Worm (Caenorhabditis elegans) whole organism, late embryonic: ENCODE data around the gene nhr-17.

Source experiments
- F13H6.1 ChIP-seq: sonication (generic microtip); optimal IDR thresholded peaks from 2 replicates; lab custom pipeline; 2016; ENCODE audit warnings: missing genetic modification characterization, missing compliant biosample characterization
- K02D7.2 ChIP-seq: sonication (generic microtip); optimal IDR thresholded peaks from 2 replicates; lab custom pipeline; 2017; ENCODE audit warnings: mild to moderate bottlenecking, missing genetic modification characterization, missing compliant biosample characterization
- T23F11.4 ChIP-seq: fragments of 200-800 bp; sonication (Bioruptor generic); optimal IDR thresholded peaks from 2 replicates; lab custom pipeline; 2018; ENCODE audit warnings: mild to moderate bottlenecking, missing genetic modification characterization, missing compliant biosample characterization
- Y22D7AL.16 ChIP-seq: sonication (generic microtip); optimal IDR thresholded peaks from 2 replicates; lab custom pipeline; 2016; ENCODE audit warnings: missing genetic modification characterization, missing compliant biosample characterization
- ahr-1 ChIP-seq: sonication (generic microtip); optimal IDR thresholded peaks from 2 replicates; lab custom pipeline; 2016; ENCODE audit warnings: missing genetic modification characterization, missing compliant biosample characterization
- ama-1 ChIP-seq: fragments of 150-350 bp; optimal IDR thresholded peaks from 2 replicates; lab custom pipeline; 2014
- ceh-14 ChIP-seq: sonication (generic microtip); optimal IDR thresholded peaks from 2 replicates; lab custom pipeline; 2016; ENCODE audit warnings: missing genotype, missing genetic modification characterization, missing compliant biosample characterization
- ceh-18 ChIP-seq: sonication (generic microtip); optimal IDR thresholded peaks from 2 replicates; lab custom pipeline; 2016; ENCODE audit warnings: missing genetic modification characterization, missing compliant biosample characterization
- ceh-19 ChIP-seq: fragments of 200-800 bp; sonication (Bioruptor generic); optimal IDR thresholded peaks from 2 replicates; lab custom pipeline; 2018; ENCODE audit warnings: mild to moderate bottlenecking, missing genetic modification characterization, missing compliant biosample characterization
- ceh-2 ChIP-seq: sonication (generic microtip); optimal IDR thresholded peaks from 2 replicates; lab custom pipeline; 2016; ENCODE audit warnings: missing genotype, missing genetic modification characterization, missing compliant biosample characterization
- ceh-22 ChIP-seq: sonication (generic microtip); optimal IDR thresholded peaks from 2 replicates; lab custom pipeline; 2017; ENCODE audit warnings: missing biosample characterization, missing genetic modification characterization
- ceh-24 ChIP-seq: sonication (generic microtip); optimal IDR thresholded peaks from 2 replicates; lab custom pipeline; 2016; ENCODE audit warnings: mild to moderate bottlenecking, missing genetic modification characterization, missing compliant biosample characterization
- ceh-30 ChIP-seq: fragments of 150-350 bp; optimal IDR thresholded peaks from 2 replicates; lab custom pipeline; 2014; ENCODE audit warnings: missing biosample characterization, missing genetic modification characterization
- ceh-31 ChIP-seq: sonication (generic microtip); optimal IDR thresholded peaks from 2 replicates; lab custom pipeline; 2016; ENCODE audit warnings: missing genetic modification characterization, missing compliant biosample characterization
- ceh-34 ChIP-seq: sonication (generic microtip); optimal IDR thresholded peaks from 2 replicates; lab custom pipeline; 2016; ENCODE audit warnings: mild to moderate bottlenecking, missing genetic modification characterization, missing compliant biosample characterization
- ceh-45 ChIP-seq: fragments of 200-800 bp; sonication (Bioruptor generic); IDR thresholded peaks from 2 replicates; pipeline ENCODE4 v1.3.6; 2022; ENCODE audit warnings: missing genetic modification reagents, missing genetic modification characterization, missing compliant biosample characterization
- ceh-48 ChIP-seq: sonication (generic microtip); optimal IDR thresholded peaks from 2 replicates; lab custom pipeline; 2016; ENCODE audit warnings: missing genetic modification characterization, inconsistent platforms, missing compliant biosample characterization
- ceh-6 ChIP-seq: fragments of 200-800 bp; sonication (Bioruptor generic); optimal IDR thresholded peaks from 2 replicates; lab custom pipeline; 2018; ENCODE audit warnings: mild to moderate bottlenecking, missing genetic modification characterization, missing compliant biosample characterization
- ceh-9 ChIP-seq: sonication (generic microtip); optimal IDR thresholded peaks from 2 replicates; lab custom pipeline; 2016; ENCODE audit warnings: mild to moderate bottlenecking, missing genetic modification characterization, inconsistent platforms, missing compliant biosample characterization
- dve-1 ChIP-seq: sonication (generic microtip); optimal IDR thresholded peaks from 2 replicates; lab custom pipeline; 2017; ENCODE audit warnings: antibody characterized with exemption, mild to moderate bottlenecking, missing genetic modification characterization, missing compliant biosample characterization
- elt-4 ChIP-seq: sonication (generic microtip); optimal IDR thresholded peaks from 2 replicates; lab custom pipeline; 2016; ENCODE audit warnings: missing genetic modification characterization, missing compliant biosample characterization
- ets-4 ChIP-seq: sonication (generic microtip); optimal IDR thresholded peaks from 2 replicates; lab custom pipeline; 2016; ENCODE audit warnings: missing genetic modification characterization, missing compliant biosample characterization
- eyg-1 ChIP-seq: sonication (generic microtip); optimal IDR thresholded peaks from 2 replicates; lab custom pipeline; 2016; ENCODE audit warnings: missing genotype, missing genetic modification characterization, missing compliant biosample characterization
- fax-1 ChIP-seq: sonication (generic microtip); optimal IDR thresholded peaks from 2 replicates; lab custom pipeline; 2016; ENCODE audit warnings: missing genotype, missing genetic modification characterization, missing compliant biosample characterization
- fkh-10 ChIP-seq: fragments of 150-350 bp; optimal IDR thresholded peaks from 2 replicates; lab custom pipeline; 2014; ENCODE audit warnings: missing biosample characterization, missing genetic modification reagents, missing genetic modification characterization
- fkh-6 ChIP-seq: sonication (generic microtip); optimal IDR thresholded peaks from 2 replicates; lab custom pipeline; 2016; ENCODE audit warnings: missing genetic modification characterization, missing compliant biosample characterization
- hlh-15 ChIP-seq: sonication (generic microtip); optimal IDR thresholded peaks from 2 replicates; lab custom pipeline; 2016; ENCODE audit warnings: missing genetic modification characterization, missing compliant biosample characterization
- hlh-30 ChIP-seq: sonication (generic microtip); optimal IDR thresholded peaks from 2 replicates; lab custom pipeline; 2017; ENCODE audit warnings: antibody characterized with exemption, missing genetic modification characterization, missing compliant biosample characterization; ENCODE audit not compliant: insufficient read depth
- hlh-6 ChIP-seq: sonication (generic microtip); optimal IDR thresholded peaks from 2 replicates; lab custom pipeline; 2016; ENCODE audit warnings: missing genotype, missing genetic modification characterization, missing compliant biosample characterization
- hlh-8 ChIP-seq: sonication (generic microtip); optimal IDR thresholded peaks from 2 replicates; lab custom pipeline; 2016; ENCODE audit warnings: missing genotype, missing genetic modification characterization, missing compliant biosample characterization
- lim-6 ChIP-seq: sonication (generic microtip); optimal IDR thresholded peaks from 2 replicates; lab custom pipeline; 2016; ENCODE audit warnings: missing genetic modification characterization, missing compliant biosample characterization
- lin-11 ChIP-seq: fragments of 200-800 bp; sonication (Bioruptor generic); optimal IDR thresholded peaks from 2 replicates; lab custom pipeline; 2018; ENCODE audit warnings: mild to moderate bottlenecking, missing genetic modification characterization, missing compliant biosample characterization
- mec-3 ChIP-seq: sonication (generic microtip); optimal IDR thresholded peaks from 2 replicates; lab custom pipeline; 2016; ENCODE audit warnings: borderline replicate concordance, missing genetic modification characterization, missing compliant biosample characterization
- nfya-1 ChIP-seq: sonication (generic microtip); optimal IDR thresholded peaks from 2 replicates; lab custom pipeline; 2017; ENCODE audit warnings: missing genetic modification characterization, mild to moderate bottlenecking, missing compliant biosample characterization, antibody characterized with exemption, moderate library complexity
- nhr-11 ChIP-seq: fragments of 150-350 bp; optimal IDR thresholded peaks from 2 replicates; lab custom pipeline; 2014; ENCODE audit warnings: missing biosample characterization, missing genetic modification characterization
- npax-4 ChIP-seq: sonication (generic microtip); optimal IDR thresholded peaks from 2 replicates; lab custom pipeline; 2016; ENCODE audit warnings: missing genetic modification characterization, missing compliant biosample characterization
- odd-2 ChIP-seq: sonication (generic microtip); optimal IDR thresholded peaks from 2 replicates; lab custom pipeline; 2017; ENCODE audit warnings: antibody characterized with exemption, mild to moderate bottlenecking, missing genetic modification characterization, missing compliant biosample characterization
- pag-3 ChIP-seq: sonication (generic microtip); optimal IDR thresholded peaks from 2 replicates; lab custom pipeline; 2016; ENCODE audit warnings: missing compliant biosample characterization, missing genetic modification characterization, borderline replicate concordance
- pax-1 ChIP-seq: fragments of 150-350 bp; optimal IDR thresholded peaks from 2 replicates; lab custom pipeline; 2014; ENCODE audit warnings: missing biosample characterization, missing genetic modification characterization
- pha-2 ChIP-seq: sonication (generic microtip); optimal IDR thresholded peaks from 2 replicates; lab custom pipeline; 2017; ENCODE audit warnings: mild to moderate bottlenecking, missing genetic modification characterization, missing compliant biosample characterization
- pha-4 ChIP-seq: fragments of 150-350 bp; optimal IDR thresholded peaks from 2 replicates; lab custom pipeline; 2018; ENCODE audit warnings: missing biosample characterization, missing genetic modification reagents, missing genetic modification characterization
- pqm-1 ChIP-seq: sonication (generic microtip); optimal IDR thresholded peaks from 2 replicates; lab custom pipeline; 2016; ENCODE audit warnings: missing genetic modification characterization, missing compliant biosample characterization
- rnt-1 ChIP-seq: sonication (generic microtip); optimal IDR thresholded peaks from 2 replicates; lab custom pipeline; 2016; ENCODE audit warnings: missing genetic modification characterization, missing compliant biosample characterization
- sdc-2 ChIP-seq: sonication (generic microtip); optimal IDR thresholded peaks from 2 replicates; lab custom pipeline; 2016; ENCODE audit warnings: missing genotype, missing genetic modification characterization, missing compliant biosample characterization
- sox-2 ChIP-seq: fragments of 200-800 bp; sonication (Bioruptor generic); IDR thresholded peaks from 2 replicates; pipeline ENCODE4 v1.3.6; 2022; ENCODE audit warnings: missing genetic modification reagents, missing genetic modification characterization, missing compliant biosample characterization
- syd-9 ChIP-seq: sonication (generic microtip); optimal IDR thresholded peaks from 2 replicates; lab custom pipeline; 2016; ENCODE audit warnings: mild to moderate bottlenecking, missing genetic modification characterization, moderate library complexity, missing compliant biosample characterization
- tbx-2 ChIP-seq: sonication (generic microtip); optimal IDR thresholded peaks from 2 replicates; lab custom pipeline; 2016; ENCODE audit warnings: missing genetic modification characterization, missing compliant biosample characterization
- ttx-3 ChIP-seq: sonication (generic microtip); optimal IDR thresholded peaks from 2 replicates; lab custom pipeline; 2016; ENCODE audit warnings: missing genetic modification reagents, missing genetic modification characterization, missing compliant biosample characterization
- unc-42 ChIP-seq: sonication (generic microtip); optimal IDR thresholded peaks from 2 replicates; lab custom pipeline; 2016; ENCODE audit warnings: missing genotype, missing genetic modification characterization, missing compliant biosample characterization
- unc-86 ChIP-seq: sonication (generic microtip); optimal IDR thresholded peaks from 2 replicates; lab custom pipeline; 2016; ENCODE audit warnings: missing genetic modification characterization, missing compliant biosample characterization
- zip-5 ChIP-seq: sonication (generic microtip); optimal IDR thresholded peaks from 2 replicates; lab custom pipeline; 2016; ENCODE audit warnings: missing genetic modification characterization, missing compliant biosample characterization
- ztf-16 ChIP-seq: sonication (generic microtip); optimal IDR thresholded peaks from 2 replicates; lab custom pipeline; 2017; ENCODE audit warnings: missing genetic modification characterization, missing compliant biosample characterization

Gene nhr-17

DNA sequence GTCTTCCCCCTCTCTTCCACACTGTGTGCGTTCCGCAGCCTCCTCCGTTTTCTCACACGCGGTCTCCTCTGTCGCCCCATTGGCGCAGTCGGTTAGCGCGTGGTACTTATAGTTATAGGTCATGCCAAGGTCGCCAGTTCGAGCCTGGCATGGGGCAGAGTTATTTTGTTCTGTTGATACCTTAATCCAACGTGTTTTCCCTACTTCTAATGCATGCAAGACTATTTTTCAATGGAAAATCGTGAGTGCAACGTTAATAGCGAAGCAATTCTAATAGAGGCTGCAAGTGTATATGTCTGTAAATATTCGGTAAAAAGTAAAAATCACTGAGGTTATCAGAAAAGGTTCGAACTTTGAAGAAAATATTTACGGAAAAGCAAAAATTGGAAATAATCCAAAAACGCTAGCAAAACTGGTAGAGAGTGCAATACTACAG is 6.5 kb downstream of the nhr-17 start (continued):
- TF ChIP-seq zip-5 (tag; lab: Kevin White, UChicago) (peak; percentile 39), pha-4 (no peak), ceh-6 (GFP tag; lab: Kevin White, UChicago) (peak; percentile 83), lim-6 (tag; lab: Kevin White, UChicago) (no peak), ceh-34 (tag; lab: Kevin White, UChicago) (peak; percentile 81), hlh-15 (tag; lab: Kevin White, UChicago) (peak; percentile 24), ceh-31 (tag; lab: Kevin White, UChicago) (peak; percentile 74), fax-1 (tag; lab: Kevin White, UChicago) (peak; percentile 73), nhr-11 (no peak), lin-11 (tag; lab: Kevin White, UChicago) (peak; percentile 77), ets-4 (tag; lab: Kevin White, UChicago) (peak; percentile 11), eyg-1 (tag; lab: Kevin White, UChicago) (peak; percentile 36), T23F11.4 (GFP tag; lab: Kevin White, UChicago) (peak; percentile 82), pag-3 (no peak), sox-2 (GFP tag; lab: Robert Waterston, UW) (peak; percentile 50), ztf-16 (tag; lab: Kevin White, UChicago) (peak; percentile 73), hlh-6 (tag; lab: Kevin White, UChicago) (peak; percentile 92), Y22D7AL.16 (peak; percentile 60), hlh-30 (tag; lab: Kevin White, UChicago) (peak; percentile 84), pha-2 (tag; lab: Kevin White, UChicago) (peak; percentile 68), elt-4 (no peak), fkh-6 (tag; lab: Kevin White, UChicago) (peak; percentile 64), ceh-2 (tag; lab: Kevin White, UChicago) (peak; percentile 70), ceh-24 (peak; percentile 43), syd-9 (tag; lab: Kevin White, UChicago) (peak; percentile 72), pax-1 (tag; lab: Kevin White, UChicago) (no peak), ceh-48 (tag; lab: Kevin White, UChicago) (peak; percentile 53), ceh-18 (tag; lab: Kevin White, UChicago) (peak; percentile 66), unc-42 (tag; lab: Kevin White, UChicago) (peak; percentile 34), nfya-1 (tag; lab: Kevin White, UChicago) (peak; percentile 59), sdc-2 (peak; percentile 86), ttx-3 (peak; percentile 78), F13H6.1 (tag; lab: Kevin White, UChicago) (peak; percentile 70), K02D7.2 (tag; lab: Kevin White, UChicago) (peak; percentile 77), rnt-1 (tag; lab: Kevin White, UChicago) (peak; percentile 84), ceh-9 (peak; percentile 13), ahr-1 (tag; lab: Kevin White, UChicago) (peak; percentile 59), ceh-14 (tag; lab: Kevin White, UChicago) (peak; percentile 59), hlh-8 (tag; lab: Kevin White, UChicago) (peak; percentile 52), ceh-22 (tag; lab: Kevin White, UChicago) (no peak), npax-4 (tag; lab: Kevin White, UChicago) (peak; percentile 12), tbx-2 (peak; percentile 83), mec-3 (tag; lab: Kevin White, UChicago) (peak; percentile 1), ceh-19 (GFP tag; lab: Kevin White, UChicago) (peak; percentile 78), fkh-10 (no peak), odd-2 (peak; percentile 32), dve-1 (tag; lab: Kevin White, UChicago) (peak; percentile 83), pqm-1 (tag; lab: Kevin White, UChicago) (no peak), unc-86 (tag; lab: Kevin White, UChicago) (peak; percentile 81), ama-1 (lab: Kevin White, UChicago) (no peak), ceh-45 (no peak), ceh-30 (tag; lab: Kevin White, UChicago) (no peak)
